Worm (Caenorhabditis elegans) whole organism, young adult: ENCODE measurements around the gene usp-39.
"Not testable (repeated sequence)": the region's sequence is repeated elsewhere in the genome, so short reads cannot be mapped to it uniquely, and the experiment has no call there.

Experiments
- F39B2.1 ChIP-seq: fragments of 200-800 bp; sonication (Bioruptor generic); IDR thresholded peaks from 2 replicates; pipeline ENCODE4 v1.3.6; 2022; ENCODE audit warnings: missing genetic modification reagents, missing genetic modification characterization, missing compliant biosample characterization
- K11D2.4 ChIP-seq: fragments of 200-800 bp; sonication (Bioruptor generic); IDR thresholded peaks from 2 replicates; pipeline ENCODE4 v1.3.6; 2022; ENCODE audit warnings: missing genetic modification reagents, missing genetic modification characterization, missing compliant biosample characterization
- ama-1 ChIP-seq, 3 experiments: fragments of 150-350 bp in 1 of 3; sonication (generic microtip) in 2 of 3; optimal IDR thresholded peaks; 2 replicates each; lab custom pipeline; 2014 to 2018; ENCODE audit warnings: missing biosample characterization in 2 of 3, missing genetic modification characterization in 2 of 3, missing genetic modification reagents in 2 of 3
- aptf-3 ChIP-seq: fragments of 200-800 bp; sonication (Bioruptor generic); IDR thresholded peaks from 2 replicates; pipeline ENCODE4 v1.3.6; 2022; ENCODE audit warnings: missing genetic modification characterization, missing compliant biosample characterization
- atf-7 ChIP-seq: sonication (generic microtip); optimal IDR thresholded peaks from 2 replicates; lab custom pipeline; 2017; ENCODE audit warnings: mild to moderate bottlenecking, missing genetic modification characterization, missing compliant biosample characterization
- attf-3 ChIP-seq: fragments of 200-800 bp; sonication (Bioruptor generic); conservative IDR thresholded peaks from 2 replicates; pipeline ENCODE4 v1.3.6; 2022; ENCODE audit warnings: missing genetic modification reagents, missing genetic modification characterization, missing compliant biosample characterization
- attf-5 ChIP-seq: fragments of 200-800 bp; sonication (Bioruptor generic); optimal IDR thresholded peaks from 2 replicates; lab custom pipeline; 2018; ENCODE audit warnings: mild to moderate bottlenecking, missing genetic modification characterization, missing compliant biosample characterization
- attf-6 ChIP-seq: fragments of 200-800 bp; sonication (Bioruptor generic); IDR thresholded peaks from 2 replicates; pipeline ENCODE4 v1.3.6; 2022; ENCODE audit warnings: missing genetic modification reagents, missing genetic modification characterization, missing compliant biosample characterization
- bed-2 ChIP-seq: fragments of 200-800 bp; sonication (Bioruptor generic); IDR thresholded peaks from 2 replicates; pipeline ENCODE4 v1.3.6; 2022; ENCODE audit warnings: missing genetic modification reagents, missing genetic modification characterization, missing compliant biosample characterization
- ceh-100 ChIP-seq: fragments of 200-800 bp; sonication (Bioruptor generic); IDR thresholded peaks from 2 replicates; pipeline ENCODE4 v1.3.6; 2022; ENCODE audit warnings: missing genetic modification reagents, missing genetic modification characterization, missing compliant biosample characterization
- ceh-79 ChIP-seq: sonication (generic microtip); optimal IDR thresholded peaks from 2 replicates; lab custom pipeline; 2017; ENCODE audit warnings: mild to moderate bottlenecking, missing genetic modification characterization, missing compliant biosample characterization
- dox-1 ChIP-seq: fragments of 200-800 bp; sonication (Bioruptor generic); IDR thresholded peaks from 2 replicates; pipeline ENCODE4 v1.3.6; 2022; ENCODE audit warnings: missing genetic modification reagents, missing genetic modification characterization, missing compliant biosample characterization
- egrh-3 ChIP-seq: fragments of 200-800 bp; sonication (Bioruptor generic); IDR thresholded peaks from 2 replicates; pipeline ENCODE4 v1.3.6; 2022; ENCODE audit warnings: missing genetic modification reagents, missing genetic modification characterization, missing compliant biosample characterization
- hlh-26 ChIP-seq: fragments of 200-800 bp; sonication (Bioruptor generic); conservative IDR thresholded peaks from 2 replicates; pipeline ENCODE4 v1.3.6; 2022; ENCODE audit warnings: missing genetic modification reagents, missing genetic modification characterization, missing compliant biosample characterization
- lag-1 ChIP-seq: fragments of 200-800 bp; sonication (Bioruptor generic); IDR thresholded peaks from 2 replicates; pipeline ENCODE4 v1.3.6; 2022; ENCODE audit warnings: missing genetic modification reagents, missing genetic modification characterization, missing compliant biosample characterization
- let-526 ChIP-seq: fragments of 200-800 bp; sonication (Bioruptor generic); IDR thresholded peaks from 2 replicates; pipeline ENCODE4 v1.3.6; 2022; ENCODE audit warnings: missing genetic modification reagents, missing genetic modification characterization, missing compliant biosample characterization
- lsl-1 ChIP-seq: fragments of 200-800 bp; sonication (Bioruptor generic); optimal IDR thresholded peaks from 2 replicates; lab custom pipeline; 2018; ENCODE audit warnings: mild to moderate bottlenecking, missing genetic modification characterization, moderate library complexity, missing compliant biosample characterization
- madf-6 ChIP-seq: fragments of 200-800 bp; sonication (Bioruptor generic); IDR thresholded peaks from 2 replicates; pipeline ENCODE4 v1.3.6; 2022; ENCODE audit warnings: missing genetic modification reagents, missing genetic modification characterization, missing compliant biosample characterization
- nfya-2 ChIP-seq: fragments of 200-800 bp; sonication (Bioruptor generic); IDR thresholded peaks from 2 replicates; pipeline ENCODE4 v1.3.6; 2022; ENCODE audit warnings: missing genetic modification reagents, missing genetic modification characterization, missing compliant biosample characterization
- nhr-27 ChIP-seq: fragments of 200-800 bp; sonication (Bioruptor generic); optimal IDR thresholded peaks from 2 replicates; lab custom pipeline; 2018; ENCODE audit warnings: mild to moderate bottlenecking, missing genetic modification characterization, moderate library complexity, missing compliant biosample characterization
- nhr-80 ChIP-seq: sonication (generic microtip); optimal IDR thresholded peaks from 2 replicates; lab custom pipeline; 2016; ENCODE audit warnings: missing genetic modification characterization, missing compliant biosample characterization
- pbrm-1 ChIP-seq: fragments of 200-800 bp; sonication (Bioruptor generic); IDR thresholded peaks from 2 replicates; pipeline ENCODE4 v1.3.6; 2022; ENCODE audit warnings: missing genetic modification reagents, missing genetic modification characterization, missing compliant biosample characterization
- somi-1 ChIP-seq: fragments of 200-800 bp; sonication (Bioruptor generic); optimal IDR thresholded peaks from 2 replicates; lab custom pipeline; 2018; ENCODE audit warnings: mild to moderate bottlenecking, missing genetic modification characterization, missing compliant biosample characterization
- sptf-2 ChIP-seq: fragments of 200-800 bp; sonication (Bioruptor generic); optimal IDR thresholded peaks from 2 replicates; lab custom pipeline; 2018; ENCODE audit warnings: mild to moderate bottlenecking, missing genetic modification characterization, missing compliant biosample characterization
- tbp1 ChIP-seq: fragments of 200-800 bp; sonication (Bioruptor generic); optimal IDR thresholded peaks from 2 replicates; lab custom pipeline; 2018; ENCODE audit warnings: mild to moderate bottlenecking, missing genetic modification characterization, missing compliant biosample characterization
- unc-62 ChIP-seq: fragments of 150-350 bp; optimal IDR thresholded peaks from 2 replicates; lab custom pipeline; 2014; ENCODE audit warnings: missing biosample characterization, missing genetic modification reagents, missing genetic modification characterization
- zfh-2 ChIP-seq: fragments of 200-800 bp; sonication (Bioruptor generic); conservative IDR thresholded peaks from 2 replicates; pipeline ENCODE4 v1.3.6; 2022; ENCODE audit warnings: missing genetic modification reagents, missing genetic modification characterization, missing compliant biosample characterization
- ztf-26 ChIP-seq: sonication (generic microtip); optimal IDR thresholded peaks from 2 replicates; lab custom pipeline; 2017; ENCODE audit warnings: missing genetic modification characterization, missing compliant biosample characterization
- ztf-28 ChIP-seq: fragments of 200-800 bp; sonication (Bioruptor generic); IDR thresholded peaks from 2 replicates; pipeline ENCODE4 v1.3.6; 2022; ENCODE audit warnings: missing genetic modification reagents, missing genetic modification characterization, missing compliant biosample characterization
- ztf-6 ChIP-seq: fragments of 200-800 bp; sonication (Bioruptor generic); IDR thresholded peaks from 2 replicates; pipeline ENCODE4 v1.3.6; 2022; ENCODE audit warnings: missing genetic modification reagents, missing genetic modification characterization, missing compliant biosample characterization

Gene usp-39

ce11 chrII:2600176-2600575 is 35.1 kb downstream of the usp-39 start, which contains the start of gene F33H12.1:
F33H12.1 (plus strand) TSS chrII:2600476.
- TF ChIP-seq tbp1 (GFP tag; lab: Kevin White, UChicago); ztf-6 (GFP tag; lab: Robert Waterston, UW); let-526 (GFP tag; lab: Robert Waterston, UW): not testable (repeated sequence)

- TF ChIP-seq unc-62 (GFP tag; lab: Kevin White, UChicago) (no peak), nhr-80 (no peak), ama-1 (optimal IDR thresholded peaks at IDR 0.05; lab: Kevin White, UChicago) (no peak), ama-1 (GFP tag; optimal IDR thresholded peaks at IDR 0.05; lab: Kevin White, UChicago) (no peak), bed-2 (GFP tag; lab: Robert Waterston, UW) (no peak), attf-3 (GFP tag; lab: Robert Waterston, UW) (no peak), hlh-26 (GFP tag; lab: Robert Waterston, UW) (no peak)
Observed at ce11 chrII:2600931-2601330, 35.9 kb downstream of the usp-39 start.

- TF ChIP-seq dox-1 (GFP tag; lab: Robert Waterston, UW) (no peak), ceh-79 (no peak), nhr-27 (tag; lab: Kevin White, UChicago) (no peak), lsl-1 (GFP tag; lab: Kevin White, UChicago) (no peak), F39B2.1 (no peak), madf-6 (no peak), nfya-2 (GFP tag; lab: Robert Waterston, UW) (no peak), ceh-100 (GFP tag; lab: Robert Waterston, UW) (no peak), ztf-28 (GFP tag; lab: Robert Waterston, UW) (no peak), pbrm-1 (no peak)
- TF ChIP-seq, all 124 proteins: peak for 0
Observed at ce11 chrII:2605319-2605718, 40.2 kb downstream of the usp-39 start, which contains the start of gene sri-77. sri-77 (minus strand) TSS chrII:2605419.

ce11 chrII:2610202-2610912 is 45.3 kb downstream of the usp-39 start, which contains the start of gene sri-38:
sri-38 (plus strand) TSS chrII:2610862.
- TF ChIP-seq zfh-2 (0 out of 2 replicates have a peak, but pooled peaks have one; percentile 54), nhr-80 (peak; percentile 67), sptf-2 (GFP tag; lab: Kevin White, UChicago) (no peak), attf-5 (GFP tag; lab: Kevin White, UChicago) (no peak), lag-1 (GFP tag; lab: Robert Waterston, UW) (no peak), atf-7 (tag; lab: Kevin White, UChicago) (peak; percentile 56), somi-1 (no peak), egrh-3 (GFP tag; lab: Robert Waterston, UW) (no peak), attf-6 (GFP tag; lab: Robert Waterston, UW) (no peak), dox-1 (GFP tag; lab: Robert Waterston, UW) (peak; percentile 63; the same call in 1 of the 2 replicates), aptf-3 (no peak)
- TF ChIP-seq, all 124 proteins: peak for 4

DNA sequence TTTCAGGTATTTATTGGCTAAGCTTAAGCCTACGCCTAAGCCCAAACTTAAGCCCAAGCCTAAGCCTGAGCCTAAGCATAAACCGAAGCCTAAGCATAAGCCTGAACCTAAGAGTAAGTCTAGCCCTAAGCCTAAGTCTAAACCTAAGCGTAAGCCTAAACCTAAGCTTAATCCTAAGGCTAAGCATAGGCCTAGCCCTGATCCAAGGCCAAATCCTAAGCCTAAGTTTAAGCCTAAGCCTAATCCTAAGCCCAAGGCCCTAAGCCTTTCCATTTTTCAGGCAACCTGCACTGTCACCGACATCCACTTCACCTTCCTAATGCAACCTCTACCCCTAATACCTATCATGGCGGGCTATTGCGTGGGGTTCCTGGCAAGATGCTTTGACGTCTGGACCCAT is 45.9 kb downstream of the usp-39 start:
- TF ChIP-seq K11D2.4 (GFP tag; lab: Robert Waterston, UW) (no peak), ztf-28 (GFP tag; lab: Robert Waterston, UW) (0 out of 2 replicates have a peak, but pooled peaks have one; percentile 9), ztf-26 (no peak), F39B2.1 (no peak)
